Fruit fly (Drosophila melanogaster) whole organism, prepupa: Measurements from ENCODE around the gene Cpr76Bb.

ENCODE experiments used
- CG8319 ChIP-seq: fragments of 200-800 bp; sonication (Bioruptor generic); optimal IDR thresholded peaks from 3 replicates; lab custom pipeline; 2016; ENCODE audit warnings: missing biosample characterization, missing genetic modification characterization
- Sox15 ChIP-seq: fragments of 200-800 bp; sonication (Bioruptor generic); optimal IDR thresholded peaks from 3 replicates; lab custom pipeline; 2016; ENCODE audit warnings: missing biosample characterization, missing genetic modification characterization

dm6 chr3L:19569407-19569806, 50.0 kb downstream of the Cpr76Bb start:
- TF ChIP-seq Sox15 (GFP tag; lab: Kevin White, UChicago) (no peak), CG8319 (GFP tag; lab: Kevin White, UChicago) (no peak)
